Worm (Caenorhabditis elegans) whole organism, L4/young adult: ENCODE results near the gene zhit-3.

ENCODE experiments used
- W03F9.2 ChIP-seq: fragments of 150-350 bp; optimal IDR thresholded peaks from 2 replicates; lab custom pipeline; 2014; ENCODE audit warnings: missing biosample characterization, missing genetic modification characterization
- him-1 ChIP-seq: sonication (generic microtip); optimal IDR thresholded peaks from 2 replicates; lab custom pipeline; 2016; ENCODE audit warnings: missing genotype, missing genetic modification reagents, missing genetic modification characterization, missing compliant biosample characterization

- no peak for TF ChIP-seq him-1 (tag; lab: Kevin White, UChicago)
- no peak for TF ChIP-seq W03F9.2
Observed at ce11 chrV:10248255-10248979, 36.5 kb upstream of the zhit-3 start, which contains the start of gene akt-1.
